Fruit fly (Drosophila melanogaster): Measurements from ENCODE around the gene CG33223.

The CG33223 gene

DNA sequence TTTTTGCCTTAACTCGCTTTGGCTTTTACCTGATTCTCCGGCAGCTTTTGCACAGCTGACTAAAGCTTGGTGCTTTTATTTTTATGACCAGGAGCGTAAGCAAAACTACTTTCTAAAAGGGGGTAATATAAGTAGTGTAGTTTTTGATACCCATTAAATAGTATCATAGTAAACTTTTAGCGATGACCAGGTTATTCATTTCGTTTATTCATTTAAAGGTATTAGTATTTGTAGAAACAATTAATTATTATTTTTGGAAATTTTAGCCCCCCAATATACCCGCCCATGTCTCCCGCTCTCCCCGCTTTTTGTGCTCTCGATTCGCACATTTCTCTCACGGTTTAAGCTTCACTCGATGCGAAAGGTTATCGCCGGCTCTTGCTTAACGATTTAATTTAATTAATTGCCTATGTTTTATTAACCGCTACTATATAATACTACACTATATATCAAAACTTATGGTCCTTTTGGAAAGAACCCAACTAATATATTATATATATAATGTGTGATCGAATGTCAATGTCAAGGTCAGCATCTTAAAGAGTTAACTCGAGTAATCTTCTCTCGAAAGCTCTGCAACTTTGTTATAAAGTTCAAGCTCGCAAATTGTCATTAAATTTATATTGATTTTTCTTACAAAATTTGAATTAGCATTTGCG is 19.2 kb downstream of the CG33223 start, which contains the start of gene Sptr (continued):
- TF ChIP-seq Dfd (GFP tag; optimal IDR thresholded peaks at IDR 0.05) (no peak), sens-2 (GFP tag; IDR thresholded peaks at IDR 0.05) (0 out of 2 replicates have a peak, but pooled peaks have one; percentile 15), CG14667 (GFP tag; IDR thresholded peaks at IDR 0.05) (peak; percentile 77), zf30C (GFP tag; optimal IDR thresholded peaks at IDR 0.05) (no peak), CHES-1-like (GFP tag; optimal IDR thresholded peaks at IDR 0.05) (peak; percentile 63), CG6689 (GFP tag; IDR thresholded peaks at IDR 0.05) (peak; percentile 89), bcd (GFP tag; optimal IDR thresholded peaks at IDR 0.05) (peak; percentile 87), CG11695 (GFP tag; IDR thresholded peaks at IDR 0.05) (peak; percentile 93), CG31365 (tag; optimal IDR thresholded peaks at IDR 0.05) (peak; percentile 55), en (GFP tag; optimal IDR thresholded peaks at IDR 0.05) (peak; percentile 22), cas (GFP tag; IDR thresholded peaks at IDR 0.05) (peak; percentile 82), run (tag; optimal IDR thresholded peaks at IDR 0.05) (peak; percentile 75), CG10543 (GFP tag; optimal IDR thresholded peaks at IDR 0.05) (peak; percentile 91), Awh (GFP tag; IDR thresholded peaks at IDR 0.05) (peak; percentile 88), CG7372 (GFP tag; IDR thresholded peaks at IDR 0.05) (peak; percentile 84), zfh1 (GFP tag; IDR thresholded peaks at IDR 0.05) (peak; percentile 85), Asciz (GFP tag; optimal IDR thresholded peaks at IDR 0.05) (peak; percentile 76), Adf1 (GFP tag; IDR thresholded peaks at IDR 0.05) (peak; percentile 74), Lhr (GFP tag; optimal IDR thresholded peaks at IDR 0.05) (no peak), CG2712 (tag; optimal IDR thresholded peaks at IDR 0.05) (peak; percentile 80), Opbp (GFP tag; IDR thresholded peaks at IDR 0.05; ENCODE audit: partially characterized antibody) (no peak), corto (GFP tag; optimal IDR thresholded peaks at IDR 0.05) (peak; percentile 90), Oli (tag; optimal IDR thresholded peaks at IDR 0.05) (peak; percentile 86), D (optimal IDR thresholded peaks at IDR 0.05) (no peak), D (GFP tag; optimal IDR thresholded peaks at IDR 0.05) (peak; percentile 57), Ptx1 (GFP tag; IDR thresholded peaks at IDR 0.05) (peak; percentile 90), Oaz (GFP tag; IDR thresholded peaks at IDR 0.05) (peak; percentile 74), CG43689 (GFP tag; IDR thresholded peaks at IDR 0.05) (peak; percentile 44; the same call in 1 of the 2 replicates), CG32532 (GFP tag; IDR thresholded peaks at IDR 0.05) (peak; percentile 95), CG11398 (GFP tag; optimal IDR thresholded peaks at IDR 0.05) (peak; percentile 46), da (GFP tag; optimal IDR thresholded peaks at IDR 0.05) (no peak), zen (tag; optimal IDR thresholded peaks at IDR 0.05) (peak; percentile 31), CG16863 (GFP tag; optimal IDR thresholded peaks at IDR 0.05) (peak; percentile 57), CG2199 (GFP tag; IDR thresholded peaks at IDR 0.05) (0 out of 3 replicates have a peak, but pooled peaks have one; percentile 36), ase (GFP tag; IDR thresholded peaks at IDR 0.05) (peak; percentile 77; the same call in 2 of the 3 replicates), Sry-β (GFP tag; optimal IDR thresholded peaks at IDR 0.05) (no peak), Hey (tag; optimal IDR thresholded peaks at IDR 0.05) (peak; percentile 14), salm (tag; optimal IDR thresholded peaks at IDR 0.05) (peak; percentile 82), lilli (GFP tag; optimal IDR thresholded peaks at IDR 0.05) (peak; percentile 92), CG10321 (GFP tag; IDR thresholded peaks at IDR 0.05) (peak; percentile 64; the same call in 1 of the 2 replicates)

DNA sequence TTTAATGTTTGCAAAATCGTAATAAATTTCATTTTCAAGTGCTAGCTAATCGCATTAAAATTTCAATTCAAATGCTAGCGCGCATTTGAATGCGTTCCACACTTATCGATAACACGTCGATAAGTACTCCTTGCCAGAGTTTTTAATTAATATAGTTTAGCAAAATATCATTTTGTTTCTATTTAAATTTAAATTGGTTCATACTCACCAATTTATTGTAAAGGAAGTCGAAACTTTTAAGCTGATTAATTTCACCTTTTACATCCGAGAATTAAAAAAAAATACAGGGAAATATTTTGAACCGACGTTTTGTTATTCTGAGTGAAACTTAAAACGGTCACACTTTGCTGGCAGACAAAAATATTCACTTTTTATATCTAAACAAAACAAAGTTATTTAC is 22.5 kb downstream of the CG33223 start, which contains the start of gene Es2:
TSS of gene Es2 (plus strand) at position 333 of the 400 bp plus-strand sequence.
- 0 out of 4 replicates have a peak, but pooled peaks have one; percentile 47 for TF ChIP-seq Dll (GFP tag; IDR thresholded peaks at IDR 0.05; ENCODE audit: partially characterized antibody)
- TF ChIP-seq trem (tag; optimal IDR thresholded peaks at IDR 0.05), result peak; percentile 39
- TF ChIP-seq BEAF-32 (GFP tag; optimal IDR thresholded peaks at IDR 0.05), result peak; percentile 23
- TF ChIP-seq unc-4 (GFP tag; IDR thresholded peaks at IDR 0.05; ENCODE audit: partially characterized antibody), result 0 out of 2 replicates have a peak, but pooled peaks have one; percentile 26
- no peak for TF ChIP-seq CG14050 (GFP tag; IDR thresholded peaks at IDR 0.05)
- no peak for TF ChIP-seq Rfx (GFP tag; IDR thresholded peaks at IDR 0.05)
- TF ChIP-seq CG2712 (tag; optimal IDR thresholded peaks at IDR 0.05), result no peak
- TF ChIP-seq so (GFP tag; IDR thresholded peaks at IDR 0.05), result 0 out of 3 replicates have a peak, but pooled peaks have one; percentile 20
- TF ChIP-seq CG10267 (tag; optimal IDR thresholded peaks at IDR 0.05), result peak; percentile 7
- TF ChIP-seq maf-S (GFP tag; optimal IDR thresholded peaks at IDR 0.05), result no peak
- TF ChIP-seq CG42726 (GFP tag; IDR thresholded peaks at IDR 0.05; ENCODE audit: partially characterized antibody), result no peak
- no peak for TF ChIP-seq kay (GFP tag; optimal IDR thresholded peaks at IDR 0.05)
- TF ChIP-seq sqz (GFP tag; optimal IDR thresholded peaks at IDR 0.05), result peak; percentile 39
